Fruit fly (Drosophila melanogaster): Measurements from ENCODE around the gene CG5391.

Gene CG5391

DNA sequence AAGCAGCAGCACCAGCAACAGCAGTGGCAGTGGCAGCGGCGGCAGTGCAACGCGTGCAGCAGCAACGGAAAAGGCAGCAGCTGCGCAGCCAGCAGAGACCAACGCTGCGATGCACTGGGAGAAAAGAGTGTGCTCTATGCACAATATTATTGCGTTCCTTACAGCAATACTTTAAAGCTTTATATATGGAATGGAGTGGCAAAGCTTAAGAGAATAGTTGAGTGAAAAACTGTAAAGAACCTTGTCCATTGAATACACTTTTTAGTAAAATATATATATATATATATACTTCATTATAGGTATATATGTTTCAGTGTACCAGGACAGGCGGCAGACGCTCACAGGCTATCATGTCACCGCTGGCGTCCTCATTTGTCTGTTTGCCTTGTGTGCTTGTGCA lies 9.2 kb downstream of the CG5391 start (continued):
- TF ChIP-seq CG33557 (GFP tag; optimal IDR thresholded peaks at IDR 0.05) = no peak
- TF ChIP-seq CG5180 (GFP tag; optimal IDR thresholded peaks at IDR 0.05) = no peak
- TF ChIP-seq croc (GFP tag; conservative IDR thresholded peaks at IDR 0.05) = 0 out of 3 replicates have a peak, but pooled peaks have one; percentile 33
- no peak for TF ChIP-seq p53 (GFP tag; optimal IDR thresholded peaks at IDR 0.05)
- peak; percentile 52 for TF ChIP-seq CG18262 (tag; optimal IDR thresholded peaks at IDR 0.05)
- TF ChIP-seq CG15696 (tag; optimal IDR thresholded peaks at IDR 0.05) = peak; percentile 13
- no peak for TF ChIP-seq Oaz (GFP tag; IDR thresholded peaks at IDR 0.05)
- no peak for TF ChIP-seq CG4424 (GFP tag; optimal IDR thresholded peaks at IDR 0.05)
- no peak for TF ChIP-seq CG10462 (GFP tag; optimal IDR thresholded peaks at IDR 0.05)
- no peak for TF ChIP-seq CG8359 (GFP tag; optimal IDR thresholded peaks at IDR 0.05; ENCODE audit: borderline replicate concordance)
- no peak for TF ChIP-seq CG12299 (tag; optimal IDR thresholded peaks at IDR 0.05)
- no peak for TF ChIP-seq Kr (GFP tag; optimal IDR thresholded peaks at IDR 0.05)
- peak; percentile 13 for TF ChIP-seq CG12391 (tag; optimal IDR thresholded peaks at IDR 0.05)
- no peak for TF ChIP-seq Oli (tag; optimal IDR thresholded peaks at IDR 0.05)
- no peak for TF ChIP-seq ATbp (GFP tag; optimal IDR thresholded peaks at IDR 0.05)
- no peak for TF ChIP-seq CG3065 (GFP tag; optimal IDR thresholded peaks at IDR 0.05)
- TF ChIP-seq amos (GFP tag; IDR thresholded peaks at IDR 0.05; ENCODE audit: partially characterized antibody) = no peak
- TF ChIP-seq Side (GFP tag; optimal IDR thresholded peaks at IDR 0.05) = no peak
- peak; percentile 4 for TF ChIP-seq fd96Cb (tag; optimal IDR thresholded peaks at IDR 0.05)
- TF ChIP-seq BEAF-32 (GFP tag; optimal IDR thresholded peaks at IDR 0.05) = no peak
- no peak for TF ChIP-seq bab2 (GFP tag; optimal IDR thresholded peaks at IDR 0.05)
- TF ChIP-seq kay (GFP tag; optimal IDR thresholded peaks at IDR 0.05) = no peak
- peak; percentile 62 for TF ChIP-seq zf30C (GFP tag; optimal IDR thresholded peaks at IDR 0.05)
- TF ChIP-seq ewg (GFP tag; optimal IDR thresholded peaks at IDR 0.05) = no peak
- TF ChIP-seq Hr78 (GFP tag; optimal IDR thresholded peaks at IDR 0.05) = no peak
- TF ChIP-seq trh (GFP tag; optimal IDR thresholded peaks at IDR 0.05) = no peak
- TF ChIP-seq CG1602 (GFP tag; optimal IDR thresholded peaks at IDR 0.05) = no peak
- no peak for TF ChIP-seq Xbp1 (GFP tag; optimal IDR thresholded peaks at IDR 0.05)
- TF ChIP-seq org-1 (GFP tag; optimal IDR thresholded peaks at IDR 0.05) = no peak
- TF ChIP-seq CG10366 (GFP tag; IDR thresholded peaks at IDR 0.05) = no peak
- TF ChIP-seq CG11504 (tag; optimal IDR thresholded peaks at IDR 0.05) = no peak
- no peak for TF ChIP-seq Spps (tag; optimal IDR thresholded peaks at IDR 0.05)
- TF ChIP-seq row (GFP tag; IDR thresholded peaks at IDR 0.05) = peak; percentile 43; the same call in 1 of the 3 replicates
- TF ChIP-seq eve (GFP tag; optimal IDR thresholded peaks at IDR 0.05) = no peak
- no peak for TF ChIP-seq CG33213 (GFP tag; optimal IDR thresholded peaks at IDR 0.05)
- peak; percentile 57; the same call in 1 of the 2 replicates for TF ChIP-seq Drgx (GFP tag; IDR thresholded peaks at IDR 0.05)
- TF ChIP-seq ham (GFP tag; IDR thresholded peaks at IDR 0.05) = no peak
- TF ChIP-seq CG7357 (GFP tag; IDR thresholded peaks at IDR 0.05) = no peak
- no peak for TF ChIP-seq Dad (GFP tag; optimal IDR thresholded peaks at IDR 0.05)
- TF ChIP-seq chn (GFP tag; optimal IDR thresholded peaks at IDR 0.05) = no peak
- TF ChIP-seq sima (GFP tag; optimal IDR thresholded peaks at IDR 0.05) = no peak
- TF ChIP-seq CG3726 (GFP tag; IDR thresholded peaks at IDR 0.05) = no peak
- peak; percentile 34; the same call in 1 of the 2 replicates for TF ChIP-seq CG31441 (GFP tag; IDR thresholded peaks at IDR 0.05)
- no peak for TF ChIP-seq CG7987 (GFP tag; optimal IDR thresholded peaks at IDR 0.05)
- TF ChIP-seq CG18764 (GFP tag; optimal IDR thresholded peaks at IDR 0.05) = no peak
- TF ChIP-seq Meics (GFP tag; optimal IDR thresholded peaks at IDR 0.05) = no peak
- TF ChIP-seq D19A (tag; optimal IDR thresholded peaks at IDR 0.05) = no peak
- no peak for TF ChIP-seq zen (tag; optimal IDR thresholded peaks at IDR 0.05)
- TF ChIP-seq CG1647 (GFP tag; optimal IDR thresholded peaks at IDR 0.05) = no peak
- TF ChIP-seq shn (GFP tag; optimal IDR thresholded peaks at IDR 0.05) = no peak
- no peak for TF ChIP-seq sna (GFP tag; IDR thresholded peaks at IDR 0.05; ENCODE audit: partially characterized antibody)

Data from whole organism, embryonic.